Worm (Caenorhabditis elegans) whole organism, L4 larva: ENCODE measurements around the gene npr-27.

ENCODE experiments used
- ZK337.2 ChIP-seq: fragments of 200-800 bp; sonication (Bioruptor generic); IDR thresholded peaks from 2 replicates; pipeline ENCODE4 v1.3.6; 2022; ENCODE audit warnings: missing genetic modification reagents, missing genetic modification characterization, missing compliant biosample characterization
- ceh-28 ChIP-seq: fragments of 150-350 bp; optimal IDR thresholded peaks from 2 replicates; lab custom pipeline; 2014; ENCODE audit warnings: missing biosample characterization, missing genetic modification reagents, missing genetic modification characterization
- ceh-82 ChIP-seq: sonication (generic microtip); optimal IDR thresholded peaks from 2 replicates; lab custom pipeline; 2017; ENCODE audit warnings: missing biosample characterization, missing genetic modification characterization
- ces-1 ChIP-seq: fragments of 150-350 bp; sonication (generic microtip); optimal IDR thresholded peaks from 4 replicates; lab custom pipeline; 2014; ENCODE audit warnings: missing biosample characterization, missing genetic modification reagents, missing genetic modification characterization
- dpl-1 ChIP-seq: fragments of 150-350 bp; optimal IDR thresholded peaks from 2 replicates; lab custom pipeline; 2014; ENCODE audit warnings: missing biosample characterization, missing genetic modification reagents, missing genetic modification characterization
- gei-8 ChIP-seq: fragments of 200-800 bp; sonication (Bioruptor generic); optimal IDR thresholded peaks from 2 replicates; lab custom pipeline; 2018; ENCODE audit warnings: mild to moderate bottlenecking, missing genetic modification characterization, missing compliant biosample characterization
- lsy-2 ChIP-seq, 2 experiments: fragments of 150-350 bp in 1 of 2; sonication (generic microtip) in 1 of 2; optimal IDR thresholded peaks; 2 replicates each; lab custom pipeline; 2014 to 2017; ENCODE audit warnings: missing biosample characterization in 2 of 2, missing genetic modification characterization in 2 of 2
- nhr-76 ChIP-seq: fragments of 150-350 bp; optimal IDR thresholded peaks from 2 replicates; lab custom pipeline; 2014; ENCODE audit warnings: missing biosample characterization, missing genetic modification characterization
- unc-130 ChIP-seq: sonication (generic microtip); optimal IDR thresholded peaks from 2 replicates; lab custom pipeline; 2016; ENCODE audit warnings: missing genetic modification reagents, missing genetic modification characterization, missing compliant biosample characterization
- unc-39 ChIP-seq: sonication (generic microtip); optimal IDR thresholded peaks from 2 replicates; lab custom pipeline; 2017; ENCODE audit warnings: missing biosample characterization, missing genetic modification characterization

ce11 chrIV:7276661-7277060 lies 28.8 kb upstream of the npr-27 start, which contains the start of gene C06E4.2:
- TF ChIP-seq gei-8 (no peak), unc-39 (tag; lab: Kevin White, UChicago) (no peak), ces-1 (GFP tag; lab: Kevin White, UChicago) (no peak), unc-130 (GFP tag; lab: Kevin White, UChicago) (no peak), nhr-76 (no peak), ceh-28 (tag; lab: Kevin White, UChicago) (no peak), lsy-2 (tag; optimal IDR thresholded peaks at IDR 0.05; lab: Kevin White, UChicago) (no peak), dpl-1 (GFP tag; lab: Kevin White, UChicago) (no peak), ceh-82 (tag; lab: Kevin White, UChicago) (no peak), ZK337.2 (no peak)
